Worm (Caenorhabditis elegans) whole organism, L1 larva: ENCODE data around the gene srbc-79.

ENCODE experiments used
- nhr-12 ChIP-seq: sonication (generic microtip); optimal IDR thresholded peaks from 2 replicates; lab custom pipeline; 2017; ENCODE audit warnings: missing biosample characterization, missing genetic modification characterization
- nhr-237 ChIP-seq: fragments of 150-350 bp; optimal IDR thresholded peaks from 2 replicates; lab custom pipeline; 2014; ENCODE audit warnings: missing biosample characterization, missing genetic modification characterization
- nhr-77 ChIP-seq: fragments of 150-350 bp; optimal IDR thresholded peaks from 2 replicates; lab custom pipeline; 2014; ENCODE audit warnings: missing biosample characterization, missing genetic modification characterization
- unc-62 ChIP-seq: fragments of 150-350 bp; optimal IDR thresholded peaks from 2 replicates; lab custom pipeline; 2014; ENCODE audit warnings: missing biosample characterization, missing genetic modification reagents, missing genetic modification characterization
- ztf-4 ChIP-seq: fragments of 150-350 bp; optimal IDR thresholded peaks from 2 replicates; lab custom pipeline; 2014; ENCODE audit warnings: missing biosample characterization, missing genetic modification characterization

- TF ChIP-seq ztf-4 (no peak), nhr-12 (tag; lab: Kevin White, UChicago) (no peak), nhr-237 (no peak), nhr-77 (tag; lab: Kevin White, UChicago) (no peak), unc-62 (no peak)
Measured at ce11 chrV:20525816-20526459, 33.7 kb upstream of the srbc-79 start, which contains the start of the genes srh-166 and Y38H6C.24.
